Worm (Caenorhabditis elegans) whole organism, L3 larva: ENCODE data around the gene fbxa-153.
A peak's percentile ranks its signal among the peaks of the same experiment; 100 is the strongest.

Experiments
- R02D3.7 ChIP-seq: fragments of 150-350 bp; optimal IDR thresholded peaks from 2 replicates; lab custom pipeline; 2014; ENCODE audit warnings: missing biosample characterization, missing genetic modification characterization
- aly-2 ChIP-seq: fragments of 150-350 bp; optimal IDR thresholded peaks from 2 replicates; lab custom pipeline; 2014; ENCODE audit warnings: missing biosample characterization, missing genetic modification characterization
- ama-1 ChIP-seq: fragments of 150-350 bp; optimal IDR thresholded peaks from 2 replicates; lab custom pipeline; 2018
- ceh-82 ChIP-seq: fragments of 150-350 bp; optimal IDR thresholded peaks from 2 replicates; lab custom pipeline; 2014; ENCODE audit warnings: missing biosample characterization, missing genetic modification characterization
- ceh-9 ChIP-seq: sonication (generic microtip); optimal IDR thresholded peaks from 2 replicates; lab custom pipeline; 2018; ENCODE audit warnings: missing biosample characterization, missing genetic modification characterization
- daf-12 ChIP-seq: fragments of 150-350 bp; optimal IDR thresholded peaks from 2 replicates; lab custom pipeline; 2014; ENCODE audit warnings: missing biosample characterization, missing genetic modification reagents, missing genetic modification characterization
- egl-27 ChIP-seq: sonication (generic microtip); optimal IDR thresholded peaks from 4 replicates; lab custom pipeline; 2017; ENCODE audit warnings: missing biosample characterization, missing genetic modification reagents, missing genetic modification characterization
- egl-5 ChIP-seq: fragments of 150-350 bp; optimal IDR thresholded peaks from 2 replicates; lab custom pipeline; 2017; ENCODE audit warnings: missing biosample characterization, missing genetic modification reagents, missing genetic modification characterization, inconsistent platforms
- elt-1 ChIP-seq: fragments of 150-350 bp; optimal IDR thresholded peaks from 2 replicates; lab custom pipeline; 2014; ENCODE audit warnings: missing biosample characterization, missing genetic modification characterization
- elt-2 ChIP-seq: sonication (generic microtip); optimal IDR thresholded peaks from 2 replicates; lab custom pipeline; 2016; ENCODE audit warnings: missing genetic modification reagents, mild to moderate bottlenecking, missing genetic modification characterization, missing compliant biosample characterization
- fkh-2 ChIP-seq: fragments of 150-350 bp; optimal IDR thresholded peaks from 2 replicates; lab custom pipeline; 2014; ENCODE audit warnings: missing biosample characterization, missing genetic modification reagents, missing genetic modification characterization
- fos-1 ChIP-seq: fragments of 150-350 bp; optimal IDR thresholded peaks from 2 replicates; lab custom pipeline; 2014; ENCODE audit warnings: missing biosample characterization, missing genetic modification characterization
- lin-39 ChIP-seq: fragments of 150-350 bp; optimal IDR thresholded peaks from 2 replicates; lab custom pipeline; 2018; ENCODE audit warnings: missing biosample characterization, missing genetic modification reagents, missing genetic modification characterization
- mdl-1 ChIP-seq: fragments of 150-350 bp; optimal IDR thresholded peaks from 2 replicates; lab custom pipeline; 2014; ENCODE audit warnings: missing biosample characterization, missing genetic modification characterization
- mml-1 ChIP-seq: fragments of 150-350 bp; sonication (generic microtip); optimal IDR thresholded peaks from 3 replicates; lab custom pipeline; 2014; ENCODE audit warnings: missing biosample characterization, missing genetic modification characterization
- nfya-1 ChIP-seq: sonication (generic microtip); optimal IDR thresholded peaks from 2 replicates; lab custom pipeline; 2017; ENCODE audit warnings: missing genetic modification characterization, mild to moderate bottlenecking, missing compliant biosample characterization, antibody characterized with exemption, moderate library complexity; ENCODE audit not compliant: insufficient read depth
- nhr-11 ChIP-seq: fragments of 150-350 bp; optimal IDR thresholded peaks from 2 replicates; lab custom pipeline; 2014; ENCODE audit warnings: missing biosample characterization, missing genetic modification characterization
- nhr-23 ChIP-seq: fragments of 150-350 bp; optimal IDR thresholded peaks from 2 replicates; lab custom pipeline; 2014; ENCODE audit warnings: missing biosample characterization, missing genetic modification reagents, missing genetic modification characterization
- nhr-237 ChIP-seq: fragments of 150-350 bp; optimal IDR thresholded peaks from 2 replicates; lab custom pipeline; 2014; ENCODE audit warnings: missing biosample characterization, missing genetic modification characterization
- nhr-25 ChIP-seq: sonication (generic microtip); optimal IDR thresholded peaks from 2 replicates; lab custom pipeline; 2017; ENCODE audit warnings: missing biosample characterization, missing genetic modification characterization
- nhr-43 ChIP-seq: sonication (generic microtip); optimal IDR thresholded peaks from 2 replicates; lab custom pipeline; 2016; ENCODE audit warnings: mild to moderate bottlenecking, missing genetic modification characterization, missing compliant biosample characterization; ENCODE audit not compliant: poor library complexity, severe bottlenecking
- nhr-77 ChIP-seq: fragments of 150-350 bp; optimal IDR thresholded peaks from 2 replicates; lab custom pipeline; 2014; ENCODE audit warnings: missing biosample characterization, missing genetic modification characterization
- pha-4 ChIP-seq: fragments of 150-350 bp; optimal IDR thresholded peaks from 2 replicates; lab custom pipeline; 2014; ENCODE audit warnings: missing biosample characterization, missing genetic modification reagents, missing genetic modification characterization
- pqm-1 ChIP-seq: fragments of 150-350 bp; optimal IDR thresholded peaks from 2 replicates; lab custom pipeline; 2017; ENCODE audit warnings: missing biosample characterization, missing genetic modification characterization, inconsistent platforms
- sea-2 ChIP-seq: fragments of 150-350 bp; sonication (generic microtip); optimal IDR thresholded peaks from 4 replicates; lab custom pipeline; 2014; ENCODE audit warnings: missing biosample characterization, missing genetic modification reagents, missing genetic modification characterization
- skn-1 ChIP-seq: fragments of 150-350 bp; optimal IDR thresholded peaks from 2 replicates; lab custom pipeline; 2014; ENCODE audit warnings: missing biosample characterization, missing genetic modification characterization
- tbx-2 ChIP-seq: sonication (generic microtip); optimal IDR thresholded peaks from 2 replicates; lab custom pipeline; 2016; ENCODE audit warnings: mild to moderate bottlenecking, missing genetic modification characterization, missing compliant biosample characterization
- unc-39 ChIP-seq: sonication (generic microtip); optimal IDR thresholded peaks from 4 replicates; lab custom pipeline; 2017; ENCODE audit warnings: missing biosample characterization, missing genetic modification characterization
- unc-62 ChIP-seq: fragments of 150-350 bp; sonication (generic microtip); optimal IDR thresholded peaks from 4 replicates; lab custom pipeline; 2014; ENCODE audit warnings: missing biosample characterization, missing genetic modification reagents, missing genetic modification characterization
- zag-1 ChIP-seq: fragments of 150-350 bp; optimal IDR thresholded peaks from 2 replicates; lab custom pipeline; 2014; ENCODE audit warnings: missing biosample characterization, missing genetic modification characterization
- ztf-11 ChIP-seq: fragments of 150-350 bp; optimal IDR thresholded peaks from 2 replicates; lab custom pipeline; 2014; ENCODE audit warnings: missing biosample characterization, missing genetic modification characterization
- ztf-4 ChIP-seq: fragments of 150-350 bp; optimal IDR thresholded peaks from 2 replicates; lab custom pipeline; 2014; ENCODE audit warnings: missing biosample characterization, missing genetic modification characterization

fbxa-153 gene

DNA sequence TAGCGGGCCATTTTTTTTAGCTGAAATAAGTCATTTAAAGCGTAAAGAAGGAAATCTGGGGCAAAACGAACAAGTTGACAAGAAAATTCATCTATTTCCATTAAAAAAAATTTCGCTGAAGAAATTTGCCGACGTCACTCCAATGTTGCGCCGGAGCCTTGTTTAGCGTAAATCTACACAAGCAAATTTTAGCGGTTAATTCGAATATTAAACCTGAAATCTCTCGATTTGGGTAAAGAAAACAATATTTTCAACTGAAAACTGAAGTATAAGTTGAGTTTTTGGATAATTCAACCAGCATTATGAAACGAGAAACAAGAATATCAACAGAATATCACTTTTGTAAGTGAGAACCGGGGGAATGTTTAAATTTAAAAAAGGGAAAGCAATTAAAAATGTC, 31.8 kb downstream of the fbxa-153 start, which contains the start of gene F28F8.9 (continued):
- no peak for TF ChIP-seq tbx-2 (tag; lab: Kevin White, UChicago)
- TF ChIP-seq nhr-237 (tag; lab: Kevin White, UChicago): no peak
- TF ChIP-seq mdl-1 (tag; lab: Kevin White, UChicago): no peak
- TF ChIP-seq daf-12 (tag; lab: Kevin White, UChicago): no peak
- no peak for TF ChIP-seq elt-1 (tag; lab: Kevin White, UChicago)
- no peak for TF ChIP-seq fos-1 (tag; lab: Kevin White, UChicago)
- no peak for TF ChIP-seq sea-2 (GFP tag; lab: Kevin White, UChicago)
- TF ChIP-seq nhr-23: peak; percentile 52
- TF ChIP-seq pqm-1: no peak
- TF ChIP-seq nhr-77: no peak
- TF ChIP-seq nhr-43 (tag; lab: Kevin White, UChicago): peak; percentile 19
- TF ChIP-seq fkh-2 (tag; lab: Kevin White, UChicago): no peak
- no peak for TF ChIP-seq unc-39 (tag; lab: Kevin White, UChicago)
- peak; percentile 56 for TF ChIP-seq nfya-1
- TF ChIP-seq egl-5 (tag; lab: Kevin White, UChicago): no peak
- TF ChIP-seq elt-2 (tag; lab: Kevin White, UChicago): no peak
- no peak for TF ChIP-seq ztf-4 (tag; lab: Kevin White, UChicago)
- peak; percentile 68 for TF ChIP-seq pha-4 (tag; lab: Kevin White, UChicago)
- no peak for TF ChIP-seq egl-27
- no peak for TF ChIP-seq ztf-11 (tag; lab: Kevin White, UChicago)
- TF ChIP-seq nhr-11 (tag; lab: Kevin White, UChicago): no peak

- TF ChIP-seq pqm-1 (no peak), nhr-23 (peak; percentile 9)
Measured at ce11 chrV:15577395-15577896, 32.7 kb downstream of the fbxa-153 start, which contains the start of gene atx-3. atx-3 (minus strand) TSS chrV:15577445.

DNA sequence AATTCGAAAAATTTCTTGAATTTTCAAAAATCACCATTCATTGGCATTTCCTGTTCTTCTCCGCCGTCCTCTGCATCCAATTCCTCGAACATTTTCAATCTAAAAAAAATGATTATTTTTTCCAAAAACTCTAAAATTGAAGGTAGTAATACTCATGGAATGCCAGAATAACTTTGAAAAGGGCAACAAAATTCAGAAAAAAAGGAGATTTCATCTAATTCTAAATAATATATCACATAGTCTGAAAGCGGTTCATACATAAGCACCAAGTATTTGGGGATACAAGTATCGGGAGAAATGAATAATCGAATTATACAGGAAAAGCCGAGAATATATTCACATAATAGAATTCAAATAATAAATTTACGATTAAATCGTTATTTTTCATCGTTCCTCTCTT, 34.9 kb downstream of the fbxa-153 start, which contains the start of gene mdt-28:
Gene mdt-28, minus strand, starts transcription at position 101 of the 400 bp plus-strand sequence.
- TF ChIP-seq nhr-25 (tag; lab: Kevin White, UChicago) (no peak), sea-2 (GFP tag; lab: Kevin White, UChicago) (no peak), R02D3.7 (no peak), zag-1 (tag; lab: Kevin White, UChicago) (no peak), ama-1 (lab: Kevin White, UChicago) (no peak), nhr-237 (tag; lab: Kevin White, UChicago) (no peak), daf-12 (tag; lab: Kevin White, UChicago) (no peak), elt-2 (tag; lab: Kevin White, UChicago) (no peak), nfya-1 (no peak), skn-1 (tag; lab: Kevin White, UChicago) (no peak), ceh-9 (tag; lab: Kevin White, UChicago) (no peak), unc-62 (GFP tag; lab: Kevin White, UChicago) (no peak), mml-1 (tag; lab: Kevin White, UChicago) (no peak), unc-39 (tag; lab: Kevin White, UChicago) (no peak), ceh-82 (tag; lab: Kevin White, UChicago) (no peak), lin-39 (no peak), aly-2 (tag; lab: Kevin White, UChicago) (no peak)

ce11 chrV:15572613-15573012, 37.6 kb downstream of the fbxa-153 start, which contains the start of gene fbxa-94:
fbxa-94 (plus strand) TSS chrV:15572913.
- peak; percentile 42 for TF ChIP-seq nfya-1
- TF ChIP-seq zag-1 (tag; lab: Kevin White, UChicago): no peak

- TF ChIP-seq nfya-1 (peak; percentile 9), egl-5 (tag; lab: Kevin White, UChicago) (no peak)
Measured at ce11 chrV:15571006-15571526, 39.1 kb downstream of the fbxa-153 start, which contains the start of gene fbxa-95. fbxa-95 (plus strand) TSS chrV:15571476.
